Fruit fly (Drosophila melanogaster): Measurements from ENCODE around the gene betaTub85D.

Gene betaTub85D

DNA sequence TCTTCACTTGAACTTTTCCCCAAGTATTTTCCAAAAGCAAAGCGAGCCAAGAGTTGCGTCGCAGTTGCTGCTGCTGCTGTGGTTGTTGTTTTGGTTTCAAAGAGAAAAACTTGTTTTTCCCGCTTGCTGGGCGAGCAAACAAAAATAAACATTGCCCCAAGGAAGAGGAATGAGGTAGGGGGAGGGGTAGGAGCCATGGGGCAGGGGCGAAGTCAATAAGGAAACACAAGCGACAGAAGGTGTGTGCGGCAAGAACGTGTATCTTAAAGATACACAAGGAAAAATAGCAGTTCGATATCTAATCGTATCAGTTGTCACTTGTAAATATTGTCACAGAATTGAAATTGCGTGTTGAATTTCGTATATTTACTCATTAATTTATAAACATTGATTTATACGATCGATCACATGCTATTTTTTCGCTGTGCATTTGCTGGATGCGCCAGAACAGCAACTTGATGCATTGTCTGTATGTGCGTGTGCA, 16.5 kb downstream of the betaTub85D start (continued):
- TF ChIP-seq Sin3A (optimal IDR thresholded peaks at IDR 0.05) (no peak), Ssrp (tag; optimal IDR thresholded peaks at IDR 0.05) (peak; percentile 70), Dad (GFP tag; optimal IDR thresholded peaks at IDR 0.05) (peak; percentile 17), CG13287 (GFP tag; IDR thresholded peaks at IDR 0.05; ENCODE audit: partially characterized antibody) (no peak), ind (GFP tag; optimal IDR thresholded peaks at IDR 0.05) (peak; percentile 48), repo (GFP tag; optimal IDR thresholded peaks at IDR 0.05) (no peak), Ptx1 (GFP tag; IDR thresholded peaks at IDR 0.05) (peak; percentile 64), wdn (GFP tag; IDR thresholded peaks at IDR 0.05) (no peak), shn (GFP tag; optimal IDR thresholded peaks at IDR 0.05) (peak; percentile 38), kay (GFP tag; optimal IDR thresholded peaks at IDR 0.05) (peak; percentile 33), sug (tag; optimal IDR thresholded peaks at IDR 0.05) (no peak), sob (GFP tag; IDR thresholded peaks at IDR 0.05) (peak; percentile 72), Bteb2 (GFP tag; optimal IDR thresholded peaks at IDR 0.05) (no peak), Vsx1 (GFP tag; optimal IDR thresholded peaks at IDR 0.05) (peak; percentile 58), sqz (GFP tag; optimal IDR thresholded peaks at IDR 0.05) (peak; percentile 72), ken (GFP tag; IDR thresholded peaks at IDR 0.05) (peak; percentile 66; the same call in 2 of the 3 replicates), CG15601 (tag; optimal IDR thresholded peaks at IDR 0.05) (peak; percentile 82), slou (GFP tag; optimal IDR thresholded peaks at IDR 0.05) (peak; percentile 20), gcm2 (GFP tag; optimal IDR thresholded peaks at IDR 0.05) (no peak), CG10654 (GFP tag; optimal IDR thresholded peaks at IDR 0.05) (peak; percentile 70), CG8924 (tag; optimal IDR thresholded peaks at IDR 0.05) (peak; percentile 79), slp2 (GFP tag; optimal IDR thresholded peaks at IDR 0.05) (peak; percentile 5), cas (GFP tag; IDR thresholded peaks at IDR 0.05) (no peak), BtbVII (GFP tag; optimal IDR thresholded peaks at IDR 0.05) (peak; percentile 83), Scr (GFP tag; IDR thresholded peaks at IDR 0.05; ENCODE audit: partially characterized antibody) (no peak), Usf (GFP tag; optimal IDR thresholded peaks at IDR 0.05) (peak; percentile 21), Blimp-1 (GFP tag; optimal IDR thresholded peaks at IDR 0.05) (peak; percentile 81), NFAT (GFP tag; IDR thresholded peaks at IDR 0.05) (0 out of 2 replicates have a peak, but pooled peaks have one; percentile 17), gfzf (GFP tag; optimal IDR thresholded peaks at IDR 0.05) (no peak), CG17802 (tag; optimal IDR thresholded peaks at IDR 0.05) (peak; percentile 13), gem (tag; optimal IDR thresholded peaks at IDR 0.05) (peak; percentile 83), eyg (GFP tag; optimal IDR thresholded peaks at IDR 0.05) (no peak), usp (GFP tag; optimal IDR thresholded peaks at IDR 0.05) (no peak), nmo (GFP tag; optimal IDR thresholded peaks at IDR 0.05) (peak; percentile 78), CrebB (tag; optimal IDR thresholded peaks at IDR 0.05) (peak; percentile 78), CG10979 (tag; optimal IDR thresholded peaks at IDR 0.05) (peak; percentile 86), tgo (GFP tag; IDR thresholded peaks at IDR 0.05) (peak; percentile 61; the same call in 2 of the 3 replicates), CG18262 (tag; optimal IDR thresholded peaks at IDR 0.05) (peak; percentile 87), CG16815 (GFP tag; optimal IDR thresholded peaks at IDR 0.05) (peak; percentile 64), kah (GFP tag; optimal IDR thresholded peaks at IDR 0.05) (peak; percentile 64), CG15011 (GFP tag; optimal IDR thresholded peaks at IDR 0.05) (peak; percentile 66), CG8388 (GFP tag; optimal IDR thresholded peaks at IDR 0.05) (peak; percentile 72), sr (GFP tag; IDR thresholded peaks at IDR 0.05) (no peak; the same call in 2 of the 3 replicates), Adf1 (GFP tag; IDR thresholded peaks at IDR 0.05) (no peak), Ravus (GFP tag; IDR thresholded peaks at IDR 0.05) (no peak), CG10431 (GFP tag; optimal IDR thresholded peaks at IDR 0.05) (peak; percentile 61), grau (tag; optimal IDR thresholded peaks at IDR 0.05) (peak; percentile 74), cg (GFP tag; optimal IDR thresholded peaks at IDR 0.05) (peak; percentile 15), CG3847 (GFP tag; IDR thresholded peaks at IDR 0.05) (no peak; the same call in 1 of the 2 replicates), dpn (GFP tag; optimal IDR thresholded peaks at IDR 0.05) (peak; percentile 11 to 66), Hsf (GFP tag; optimal IDR thresholded peaks at IDR 0.05) (peak; percentile 49)

Data from whole organism, embryonic.